Fruit fly (Drosophila melanogaster) whole organism, embryonic: Measurements from ENCODE around the gene Inx7.

Experiments
- Blimp-1 ChIP-seq: fragments of 200-800 bp; sonication (Bioruptor generic); optimal IDR thresholded peaks from 3 replicates; lab custom pipeline; 2018; ENCODE audit warnings: missing biosample characterization, missing genetic modification characterization, mild to moderate bottlenecking, moderate library complexity, missing genetic modification reagents
- CG11085 ChIP-seq: fragments of 200-800 bp; sonication (Bioruptor generic); IDR thresholded peaks from 2 replicates; pipeline ENCODE4 v1.3.6; 2022; ENCODE audit warnings: missing biosample characterization, missing genetic modification characterization
- CG11398 ChIP-seq: fragments of 200-800 bp; sonication (Bioruptor generic); optimal IDR thresholded peaks from 2 replicates; lab custom pipeline; 2016; ENCODE audit warnings: missing biosample characterization, missing genetic modification characterization
- CG12104 ChIP-seq: fragments of 200-800 bp; sonication (Bioruptor generic); optimal IDR thresholded peaks from 3 replicates; lab custom pipeline; 2016; ENCODE audit warnings: missing biosample characterization, missing genetic modification characterization
- CG1233 ChIP-seq: fragments of 200-800 bp; sonication (Bioruptor generic); optimal IDR thresholded peaks from 4 replicates; lab custom pipeline; 2018; ENCODE audit warnings: missing biosample characterization, mild to moderate bottlenecking, missing genetic modification characterization
- CG12744 ChIP-seq: fragments of 200-800 bp; sonication (Bioruptor generic); optimal IDR thresholded peaks from 2 replicates; lab custom pipeline; 2016; ENCODE audit warnings: missing biosample characterization, missing genetic modification characterization
- CG13894 ChIP-seq: fragments of 200-800 bp; sonication (Bioruptor generic); optimal IDR thresholded peaks from 3 replicates; lab custom pipeline; 2018; ENCODE audit warnings: missing biosample characterization, mild to moderate bottlenecking, missing genetic modification characterization, moderate library complexity
- CG1529 ChIP-seq: fragments of 200-800 bp; sonication (Bioruptor generic); optimal IDR thresholded peaks from 3 replicates; lab custom pipeline; 2018; ENCODE audit warnings: missing biosample characterization, missing genetic modification characterization
- CG1647 ChIP-seq: fragments of 200-800 bp; sonication (Bioruptor generic); optimal IDR thresholded peaks from 3 replicates; lab custom pipeline; 2016; ENCODE audit warnings: missing biosample characterization, missing genetic modification characterization
- CG17328 ChIP-seq: fragments of 200-800 bp; sonication (Bioruptor generic); IDR thresholded peaks from 2 replicates; pipeline ENCODE4 v1.3.6; 2022; ENCODE audit warnings: missing biosample characterization, missing genetic modification characterization
- CG17568 ChIP-seq: fragments of 200-800 bp; sonication (Bioruptor generic); optimal IDR thresholded peaks from 2 replicates; lab custom pipeline; 2018; ENCODE audit warnings: missing biosample characterization, mild to moderate bottlenecking, missing genetic modification characterization, moderate library complexity
- CG17912 ChIP-seq: fragments of 200-800 bp; sonication (Bioruptor generic); optimal IDR thresholded peaks from 2 replicates; lab custom pipeline; 2018; ENCODE audit warnings: missing biosample characterization, mild to moderate bottlenecking, missing genetic modification characterization
- CG18764 ChIP-seq: fragments of 200-800 bp; sonication (Bioruptor generic); optimal IDR thresholded peaks from 3 replicates; lab custom pipeline; 2016; ENCODE audit warnings: missing biosample characterization, missing genetic modification characterization
- CG31365 ChIP-seq: fragments of 200-800 bp; sonication (Bioruptor generic); optimal IDR thresholded peaks from 2 replicates; lab custom pipeline; 2018; ENCODE audit warnings: missing biosample characterization, mild to moderate bottlenecking, missing genetic modification characterization
- CG32532 ChIP-seq: fragments of 200-800 bp; sonication (Bioruptor generic); IDR thresholded peaks from 2 replicates; pipeline ENCODE4 v1.3.6; 2022; ENCODE audit warnings: missing biosample characterization, missing genetic modification characterization
- CG32772 ChIP-seq: fragments of 200-800 bp; sonication (Bioruptor generic); IDR thresholded peaks from 2 replicates; pipeline ENCODE4 v1.3.6; 2022; ENCODE audit warnings: missing biosample characterization, missing genetic modification characterization
- CG4617 ChIP-seq: fragments of 200-800 bp; sonication (Bioruptor generic); optimal IDR thresholded peaks from 3 replicates; lab custom pipeline; 2016; ENCODE audit warnings: missing biosample characterization, missing genetic modification characterization, borderline replicate concordance
- CG4707 ChIP-seq: fragments of 200-800 bp; sonication (Bioruptor generic); optimal IDR thresholded peaks from 2 replicates; lab custom pipeline; 2018; ENCODE audit warnings: missing biosample characterization, mild to moderate bottlenecking, missing genetic modification characterization, moderate library complexity
- CG8924 ChIP-seq: fragments of 200-800 bp; optimal IDR thresholded peaks from 3 replicates; lab custom pipeline; 2019; ENCODE audit warnings: missing biosample characterization, mild to moderate bottlenecking, missing genetic modification characterization, moderate library complexity
- Chrac-16 ChIP-seq: fragments of 200-800 bp; sonication (Bioruptor generic); optimal IDR thresholded peaks from 3 replicates; lab custom pipeline; 2016; ENCODE audit warnings: missing biosample characterization, missing genetic modification characterization
- D ChIP-seq, 2 experiments: fragments of 200-800 bp in 1 of 2; fragments of >200 bp in 1 of 2; sonication (Bioruptor generic) in 1 of 2; optimal IDR thresholded peaks; 2 replicates in 1 of 2; 3 replicates in 1 of 2; lab custom pipeline; 2017; ENCODE audit warnings: mild to moderate bottlenecking in 1 of 2, missing biosample characterization in 1 of 2, missing genetic modification characterization in 1 of 2, missing genetic modification reagents in 1 of 2
- D19B ChIP-seq: fragments of 200-800 bp; sonication (Bioruptor generic); optimal IDR thresholded peaks from 2 replicates; lab custom pipeline; 2017; ENCODE audit warnings: missing biosample characterization, mild to moderate bottlenecking, missing genetic modification characterization
- Dfd ChIP-seq, 2 experiments: fragments of >200 bp; optimal IDR thresholded peaks; 2 replicates each; lab custom pipeline; 2017; ENCODE audit warnings: missing biosample characterization in 2 of 2, missing genetic modification characterization in 2 of 2
- Doc3 ChIP-seq: fragments of 200-800 bp; sonication (Bioruptor generic); IDR thresholded peaks from 3 replicates; pipeline ENCODE4 v1.3.6; 2022; ENCODE audit warnings: missing biosample characterization, missing genetic modification characterization; ENCODE audit not compliant: partially characterized antibody
- Dref ChIP-seq: fragments of 200-800 bp; sonication (Bioruptor generic); IDR thresholded peaks from 2 replicates; pipeline ENCODE4 v1.3.6; 2022; ENCODE audit warnings: missing biosample characterization, missing genetic modification characterization
- Ets97D ChIP-seq: fragments of 200-800 bp; sonication (Bioruptor generic); optimal IDR thresholded peaks from 3 replicates; lab custom pipeline; 2016; ENCODE audit warnings: missing biosample characterization, missing genetic modification characterization
- Fer2 ChIP-seq: fragments of 200-800 bp; sonication (Bioruptor generic); optimal IDR thresholded peaks from 2 replicates; lab custom pipeline; 2018; ENCODE audit warnings: missing biosample characterization, mild to moderate bottlenecking, missing genetic modification characterization, moderate library complexity
- HmgZ ChIP-seq: fragments of 200-800 bp; sonication (Bioruptor generic); optimal IDR thresholded peaks from 2 replicates; lab custom pipeline; 2018; ENCODE audit warnings: missing biosample characterization, mild to moderate bottlenecking, missing genetic modification characterization
- Hr51 ChIP-seq, 2 experiments: fragments of 200-800 bp; sonication (Bioruptor generic); optimal IDR thresholded peaks; 2 replicates in 1 of 2; 3 replicates in 1 of 2; lab custom pipeline; 2016 to 2018; ENCODE audit warnings: missing biosample characterization in 2 of 2, missing genetic modification characterization in 2 of 2, mild to moderate bottlenecking in 1 of 2, moderate library complexity in 1 of 2
- Nf-YA ChIP-seq: fragments of 200-800 bp; sonication (Bioruptor generic); IDR thresholded peaks from 2 replicates; pipeline ENCODE4 v1.3.6; 2022; ENCODE audit warnings: missing biosample characterization, missing genetic modification characterization
- Rx ChIP-seq: fragments of 200-800 bp; sonication (Bioruptor generic); IDR thresholded peaks from 2 replicates; pipeline ENCODE4 v1.3.6; 2022; ENCODE audit warnings: missing biosample characterization, missing genetic modification characterization
- Sox102F ChIP-seq: fragments of 200-800 bp; sonication (Bioruptor generic); optimal IDR thresholded peaks from 2 replicates; lab custom pipeline; 2018; ENCODE audit warnings: missing biosample characterization, mild to moderate bottlenecking, missing genetic modification characterization, moderate library complexity
- Sry-δ ChIP-seq: fragments of 200-800 bp; sonication (Bioruptor generic); optimal IDR thresholded peaks from 2 replicates; lab custom pipeline; 2016; ENCODE audit warnings: missing biosample characterization, missing genetic modification characterization
- Taf1 ChIP-seq: fragments of 200-800 bp; sonication (Bioruptor generic); IDR thresholded peaks from 2 replicates; pipeline ENCODE4 v1.3.6; 2022; ENCODE audit warnings: missing biosample characterization, missing genetic modification characterization
- bigmax ChIP-seq: fragments of 200-800 bp; sonication (Bioruptor generic); optimal IDR thresholded peaks from 2 replicates; lab custom pipeline; 2018; ENCODE audit warnings: missing biosample characterization, mild to moderate bottlenecking, missing genetic modification characterization
- chm ChIP-seq: fragments of 200-800 bp; sonication (Bioruptor generic); IDR thresholded peaks from 2 replicates; pipeline ENCODE4 v1.3.6; 2022; ENCODE audit warnings: missing biosample characterization, missing genetic modification characterization
- gce ChIP-seq: fragments of 200-800 bp; sonication (Bioruptor generic); IDR thresholded peaks from 3 replicates; pipeline ENCODE4 v1.3.6; 2022; ENCODE audit warnings: missing biosample characterization, missing genetic modification characterization
- gt ChIP-seq: fragments of 200-800 bp; sonication (Bioruptor generic); IDR thresholded peaks from 2 replicates; pipeline ENCODE4 v1.3.6; 2022; ENCODE audit warnings: missing biosample characterization, missing genetic modification characterization
- inv ChIP-seq: fragments of 200-800 bp; sonication (Bioruptor generic); IDR thresholded peaks from 2 replicates; pipeline ENCODE4 v1.3.6; 2022; ENCODE audit warnings: missing biosample characterization, missing genetic modification characterization; ENCODE audit not compliant: partially characterized antibody
- ken ChIP-seq: fragments of 200-800 bp; sonication (Bioruptor generic); IDR thresholded peaks from 3 replicates; pipeline ENCODE4 v1.3.6; 2022; ENCODE audit warnings: missing biosample characterization, missing genetic modification characterization
- mirr ChIP-seq: fragments of 200-800 bp; sonication (Bioruptor generic); optimal IDR thresholded peaks from 3 replicates; lab custom pipeline; 2018; ENCODE audit warnings: missing biosample characterization, mild to moderate bottlenecking, missing genetic modification characterization
- pros ChIP-seq: fragments of 200-800 bp; sonication (Bioruptor generic); optimal IDR thresholded peaks from 3 replicates; lab custom pipeline; 2019; ENCODE audit warnings: missing biosample characterization, mild to moderate bottlenecking, missing genetic modification characterization, moderate library complexity
- pum ChIP-seq: fragments of 200-800 bp; sonication (Bioruptor generic); optimal IDR thresholded peaks from 2 replicates; lab custom pipeline; 2016; ENCODE audit warnings: missing biosample characterization, missing genetic modification characterization
- sob ChIP-seq: fragments of 200-800 bp; sonication (Bioruptor generic); IDR thresholded peaks from 2 replicates; pipeline ENCODE4 v1.3.6; 2022; ENCODE audit warnings: missing biosample characterization, missing genetic modification characterization
- stc ChIP-seq: fragments of 200-800 bp; sonication (Bioruptor generic); IDR thresholded peaks from 2 replicates; pipeline ENCODE4 v1.3.6; 2022; ENCODE audit warnings: missing biosample characterization, missing genetic modification characterization
- tgo ChIP-seq: fragments of 200-800 bp; sonication (Bioruptor generic); IDR thresholded peaks from 3 replicates; pipeline ENCODE4 v1.3.6; 2022; ENCODE audit warnings: missing biosample characterization, missing genetic modification characterization
- tin ChIP-seq: fragments of 200-800 bp; sonication (Bioruptor generic); optimal IDR thresholded peaks from 3 replicates; lab custom pipeline; 2016; ENCODE audit warnings: missing biosample characterization, missing genetic modification characterization
- tup ChIP-seq: fragments of 200-800 bp; sonication (Bioruptor generic); optimal IDR thresholded peaks from 2 replicates; lab custom pipeline; 2016; ENCODE audit warnings: missing biosample characterization, mild to moderate bottlenecking, missing genetic modification characterization, moderate library complexity
- unpg ChIP-seq: fragments of 200-800 bp; sonication (Bioruptor generic); optimal IDR thresholded peaks from 3 replicates; lab custom pipeline; 2018; ENCODE audit warnings: missing biosample characterization, mild to moderate bottlenecking, missing genetic modification characterization, moderate library complexity

Inx7 gene

DNA sequence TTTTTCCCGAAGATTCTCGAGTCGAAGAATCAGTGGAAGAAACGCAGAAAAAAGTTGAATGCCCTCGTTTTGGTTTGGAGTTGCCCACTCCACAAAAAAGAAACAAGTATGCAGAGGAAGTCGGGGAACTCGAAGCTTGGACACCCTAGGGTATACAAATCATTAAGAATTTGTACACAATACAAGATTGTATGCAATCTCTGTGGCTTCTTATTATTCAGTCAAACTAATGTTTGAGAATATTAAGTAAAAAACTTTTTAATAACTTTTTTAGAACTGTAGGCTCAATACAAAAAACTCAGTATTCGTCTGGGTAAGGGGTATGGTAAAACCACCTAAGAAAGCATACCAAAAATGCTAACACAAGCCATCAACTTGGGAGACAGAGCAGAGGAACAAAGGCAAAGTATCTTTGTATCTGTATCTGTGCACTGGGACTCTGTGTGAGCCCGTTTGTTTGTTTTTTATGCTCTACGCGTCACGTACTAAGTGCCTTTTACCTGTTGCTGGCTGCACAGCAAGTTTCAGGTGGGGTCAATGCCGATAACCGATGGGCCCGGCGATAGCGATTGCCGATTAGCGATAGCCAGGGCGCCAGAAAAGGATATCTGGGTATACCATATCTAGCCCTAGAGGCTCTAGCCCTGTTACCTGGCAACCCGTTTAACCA is 8.1 kb downstream of the Inx7 start (continued):
- TF ChIP-seq CG11398 (GFP tag; lab: Kevin White, UChicago) = peak; percentile 74
- TF ChIP-seq CG17912 = no peak
- no peak for TF ChIP-seq stc
- peak; percentile 26 for TF ChIP-seq CG1233 (GFP tag; lab: Kevin White, UChicago)
- peak; percentile 44 for TF ChIP-seq CG18764
- TF ChIP-seq CG11085 (GFP tag; lab: Robert Waterston, UW) = no peak; the same call in 1 of the 2 replicates
- peak; percentile 89 for TF ChIP-seq CG8924 (tag; lab: Kevin White, UChicago)
- peak; percentile 59 for TF ChIP-seq Dref (GFP tag; lab: Robert Waterston, UW)
- peak; percentile 51 to 74 for TF ChIP-seq Hr51 (GFP tag; optimal IDR thresholded peaks at IDR 0.05; lab: Kevin White, UChicago)
- peak; percentile 52 for TF ChIP-seq CG12744 (GFP tag; lab: Kevin White, UChicago)
- peak; percentile 7 for TF ChIP-seq HmgZ (tag; lab: Kevin White, UChicago)
- TF ChIP-seq CG31365 (tag; lab: Kevin White, UChicago) = no peak
- no peak for TF ChIP-seq Fer2 (tag; lab: Kevin White, UChicago)
- TF ChIP-seq Chrac-16 (GFP tag; lab: Kevin White, UChicago) = peak; percentile 80
- no peak for TF ChIP-seq CG1647 (GFP tag; lab: Kevin White, UChicago)
- peak; percentile 37 for TF ChIP-seq Ets97D (GFP tag; lab: Kevin White, UChicago)
- no peak for TF ChIP-seq bigmax (GFP tag; lab: Kevin White, UChicago)
- peak; percentile 50 for TF ChIP-seq D (optimal IDR thresholded peaks at IDR 0.05; lab: Kevin White, UChicago)
- peak; percentile 79 for TF ChIP-seq D (GFP tag; optimal IDR thresholded peaks at IDR 0.05; lab: Kevin White, UChicago)
- no peak for TF ChIP-seq Dfd (GFP tag; optimal IDR thresholded peaks at IDR 0.05; lab: Kevin White, UChicago)
- TF ChIP-seq pum (GFP tag; lab: Kevin White, UChicago) = peak; percentile 77
- peak; percentile 97 for TF ChIP-seq D19B (GFP tag; lab: Kevin White, UChicago)
- TF ChIP-seq mirr = no peak
- TF ChIP-seq Sry-δ (GFP tag; lab: Kevin White, UChicago) = peak; percentile 63
- no peak for TF ChIP-seq Taf1 (GFP tag; lab: Robert Waterston, UW)
- no peak for TF ChIP-seq Nf-YA
- TF ChIP-seq gce (GFP tag; lab: Robert Waterston, UW) = peak; percentile 73
- peak; percentile 82 for TF ChIP-seq CG17328 (GFP tag; lab: Robert Waterston, UW)
- TF ChIP-seq CG32532 = peak; percentile 54
- no peak for TF ChIP-seq Doc3 (GFP tag; lab: Robert Waterston, UW)
- peak; percentile 82 for TF ChIP-seq unpg (GFP tag; lab: Kevin White, UChicago)
- peak; percentile 68 for TF ChIP-seq CG32772 (GFP tag; lab: Robert Waterston, UW)
- peak; percentile 82 for TF ChIP-seq CG1529 (GFP tag; lab: Kevin White, UChicago)
- TF ChIP-seq CG17568 = peak; percentile 67
- peak; percentile 71 for TF ChIP-seq sob (GFP tag; lab: Robert Waterston, UW)
- TF ChIP-seq inv = peak; percentile 42; the same call in 1 of the 2 replicates
- peak; percentile 22 for TF ChIP-seq CG12104 (GFP tag; lab: Kevin White, UChicago)
- TF ChIP-seq gt = 0 out of 2 replicates have a peak, but pooled peaks have one; percentile 39
- TF ChIP-seq tup (GFP tag; lab: Kevin White, UChicago) = peak; percentile 54
- TF ChIP-seq Blimp-1 (GFP tag; lab: Kevin White, UChicago) = peak; percentile 85
- peak; percentile 14 for TF ChIP-seq CG4617
- peak; percentile 67 for TF ChIP-seq CG13894 (tag; lab: Kevin White, UChicago)
- TF ChIP-seq ken = 0 out of 3 replicates have a peak, but pooled peaks have one; percentile 63
- peak; percentile 20 for TF ChIP-seq pros (GFP tag; lab: Kevin White, UChicago)
- TF ChIP-seq tgo (GFP tag; lab: Robert Waterston, UW) = peak; percentile 71
- peak; percentile 41 for TF ChIP-seq CG4707 (GFP tag; lab: Kevin White, UChicago)
- peak; percentile 75 for TF ChIP-seq tin (GFP tag; lab: Kevin White, UChicago)
- peak; percentile 77 for TF ChIP-seq Sox102F
- TF ChIP-seq chm (GFP tag; lab: Robert Waterston, UW) = peak; percentile 80; the same call in 1 of the 2 replicates
- TF ChIP-seq Rx (GFP tag; lab: Robert Waterston, UW) = peak; percentile 39; the same call in 1 of the 2 replicates
